Fruit fly (Drosophila melanogaster): Measurements from ENCODE around the gene CG11109.

Gene CG11109

DNA sequence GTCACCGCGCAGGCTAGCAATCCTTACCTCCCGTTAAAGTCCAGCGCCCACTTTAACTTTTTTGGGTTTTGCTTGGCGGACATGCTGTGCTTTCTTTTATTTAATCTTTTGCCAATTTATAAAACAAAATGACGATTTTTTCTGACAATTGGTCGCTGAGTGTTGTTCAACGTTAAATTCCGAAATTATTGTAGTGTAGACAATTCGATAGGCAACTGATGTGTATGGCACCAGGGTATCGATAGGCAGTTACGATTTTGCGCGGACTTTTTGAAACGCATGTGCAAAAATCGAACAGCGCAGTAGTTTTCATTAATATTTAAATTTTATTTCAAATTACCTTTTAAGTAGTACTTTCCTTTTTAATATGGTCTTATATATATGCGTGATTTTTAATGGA, 3.9 kb upstream of the CG11109 start, which contains the start of gene EMC4 (continued):
- TF ChIP-seq odd (GFP tag; optimal IDR thresholded peaks at IDR 0.05), result no peak
- TF ChIP-seq lov (optimal IDR thresholded peaks at IDR 0.05), result no peak
- no peak for TF ChIP-seq lov (GFP tag; IDR thresholded peaks at IDR 0.05)
- TF ChIP-seq CoRest (tag; optimal IDR thresholded peaks at IDR 0.05), result peak; percentile 34
- TF ChIP-seq Ets97D (GFP tag; optimal IDR thresholded peaks at IDR 0.05), result peak; percentile 59
- TF ChIP-seq Dll (GFP tag; IDR thresholded peaks at IDR 0.05; ENCODE audit: partially characterized antibody), result peak; percentile 76
- peak; percentile 27 for TF ChIP-seq CHES-1-like (GFP tag; optimal IDR thresholded peaks at IDR 0.05)
- peak; percentile 58 for TF ChIP-seq CG7786 (GFP tag; optimal IDR thresholded peaks at IDR 0.05)
- TF ChIP-seq CG1603 (tag; optimal IDR thresholded peaks at IDR 0.05), result peak; percentile 57
- peak; percentile 23 for TF ChIP-seq CG11398 (GFP tag; optimal IDR thresholded peaks at IDR 0.05)
- TF ChIP-seq stc (GFP tag; IDR thresholded peaks at IDR 0.05), result no peak; the same call in 1 of the 2 replicates
- TF ChIP-seq CG2116 (GFP tag; optimal IDR thresholded peaks at IDR 0.05), result peak; percentile 93
- no peak for TF ChIP-seq sr (GFP tag; IDR thresholded peaks at IDR 0.05)
- no peak for TF ChIP-seq pb (GFP tag; optimal IDR thresholded peaks at IDR 0.05)
- peak; percentile 87 for TF ChIP-seq phol (tag; optimal IDR thresholded peaks at IDR 0.05)
- TF ChIP-seq CG1647 (GFP tag; optimal IDR thresholded peaks at IDR 0.05), result peak; percentile 24
- TF ChIP-seq Opbp (GFP tag; IDR thresholded peaks at IDR 0.05; ENCODE audit: partially characterized antibody), result peak; percentile 82; the same call in 2 of the 3 replicates
- TF ChIP-seq Sry-δ (GFP tag; optimal IDR thresholded peaks at IDR 0.05), result peak; percentile 76
- peak; percentile 30 for TF ChIP-seq Sin3A (optimal IDR thresholded peaks at IDR 0.05)
- TF ChIP-seq CG6791 (GFP tag; IDR thresholded peaks at IDR 0.05; ENCODE audit: partially characterized antibody), result peak; percentile 79
- TF ChIP-seq CG4707 (GFP tag; optimal IDR thresholded peaks at IDR 0.05), result no peak
- peak; percentile 8 for TF ChIP-seq eyg (GFP tag; optimal IDR thresholded peaks at IDR 0.05)
- TF ChIP-seq CG13287 (GFP tag; IDR thresholded peaks at IDR 0.05; ENCODE audit: partially characterized antibody), result peak; percentile 80
- TF ChIP-seq crc (GFP tag; optimal IDR thresholded peaks at IDR 0.05), result no peak
- peak; percentile 15; the same call in 1 of the 2 replicates for TF ChIP-seq CG11247 (GFP tag; IDR thresholded peaks at IDR 0.05)
- peak; percentile 54 for TF ChIP-seq pho (GFP tag; optimal IDR thresholded peaks at IDR 0.05)
- TF ChIP-seq insv (GFP tag; optimal IDR thresholded peaks at IDR 0.05), result no peak
- 0 out of 2 replicates have a peak, but pooled peaks have one; percentile 41 for TF ChIP-seq peb (GFP tag; IDR thresholded peaks at IDR 0.05)
- no peak for TF ChIP-seq ssp (GFP tag; IDR thresholded peaks at IDR 0.05)
- TF ChIP-seq Xbp1 (GFP tag; optimal IDR thresholded peaks at IDR 0.05), result peak; percentile 57
- peak in 1 of 2 experiments; percentile 25 for TF ChIP-seq bsh (GFP tag; optimal IDR thresholded peaks at IDR 0.05)
- peak; percentile 47 for TF ChIP-seq Elba2 (GFP tag; optimal IDR thresholded peaks at IDR 0.05)
- peak; percentile 55 for TF ChIP-seq Bteb2 (GFP tag; optimal IDR thresholded peaks at IDR 0.05)
- peak; percentile 48 for TF ChIP-seq CG30403 (GFP tag; optimal IDR thresholded peaks at IDR 0.05)
- no peak for TF ChIP-seq CG8944 (GFP tag; optimal IDR thresholded peaks at IDR 0.05)
- TF ChIP-seq zen (tag; optimal IDR thresholded peaks at IDR 0.05), result peak; percentile 44
- TF ChIP-seq dysf (GFP tag; IDR thresholded peaks at IDR 0.05), result no peak
- peak; percentile 76 for TF ChIP-seq gro (GFP tag; optimal IDR thresholded peaks at IDR 0.05)
- peak; percentile 63 for TF ChIP-seq caup (GFP tag; optimal IDR thresholded peaks at IDR 0.05; ENCODE audit: severe bottlenecking)
- TF ChIP-seq amos (GFP tag; IDR thresholded peaks at IDR 0.05; ENCODE audit: partially characterized antibody), result peak; percentile 76
- no peak for TF ChIP-seq CG7928 (GFP tag; optimal IDR thresholded peaks at IDR 0.05)
- TF ChIP-seq CG3847 (GFP tag; IDR thresholded peaks at IDR 0.05), result peak; percentile 76
- peak; percentile 35 for TF ChIP-seq CG16863 (GFP tag; optimal IDR thresholded peaks at IDR 0.05)
- TF ChIP-seq Doc3 (GFP tag; IDR thresholded peaks at IDR 0.05; ENCODE audit: partially characterized antibody), result peak; percentile 36; the same call in 1 of the 3 replicates
- TF ChIP-seq CG11696 (GFP tag; IDR thresholded peaks at IDR 0.05), result no peak
- no peak for TF ChIP-seq dati (GFP tag; IDR thresholded peaks at IDR 0.05)
- no peak for TF ChIP-seq toy (GFP tag; IDR thresholded peaks at IDR 0.05)
- peak; percentile 64 for TF ChIP-seq CG17829 (tag; optimal IDR thresholded peaks at IDR 0.05)
- TF ChIP-seq CG18599 (GFP tag; optimal IDR thresholded peaks at IDR 0.05), result peak; percentile 38
- no peak for TF ChIP-seq gcm (GFP tag; optimal IDR thresholded peaks at IDR 0.05)
- peak; percentile 11 for TF ChIP-seq repo (GFP tag; optimal IDR thresholded peaks at IDR 0.05)

Data from whole organism, embryonic.